Fruit fly (Drosophila melanogaster): Measurements from ENCODE around the gene CG6769.

CG6769 gene

DNA sequence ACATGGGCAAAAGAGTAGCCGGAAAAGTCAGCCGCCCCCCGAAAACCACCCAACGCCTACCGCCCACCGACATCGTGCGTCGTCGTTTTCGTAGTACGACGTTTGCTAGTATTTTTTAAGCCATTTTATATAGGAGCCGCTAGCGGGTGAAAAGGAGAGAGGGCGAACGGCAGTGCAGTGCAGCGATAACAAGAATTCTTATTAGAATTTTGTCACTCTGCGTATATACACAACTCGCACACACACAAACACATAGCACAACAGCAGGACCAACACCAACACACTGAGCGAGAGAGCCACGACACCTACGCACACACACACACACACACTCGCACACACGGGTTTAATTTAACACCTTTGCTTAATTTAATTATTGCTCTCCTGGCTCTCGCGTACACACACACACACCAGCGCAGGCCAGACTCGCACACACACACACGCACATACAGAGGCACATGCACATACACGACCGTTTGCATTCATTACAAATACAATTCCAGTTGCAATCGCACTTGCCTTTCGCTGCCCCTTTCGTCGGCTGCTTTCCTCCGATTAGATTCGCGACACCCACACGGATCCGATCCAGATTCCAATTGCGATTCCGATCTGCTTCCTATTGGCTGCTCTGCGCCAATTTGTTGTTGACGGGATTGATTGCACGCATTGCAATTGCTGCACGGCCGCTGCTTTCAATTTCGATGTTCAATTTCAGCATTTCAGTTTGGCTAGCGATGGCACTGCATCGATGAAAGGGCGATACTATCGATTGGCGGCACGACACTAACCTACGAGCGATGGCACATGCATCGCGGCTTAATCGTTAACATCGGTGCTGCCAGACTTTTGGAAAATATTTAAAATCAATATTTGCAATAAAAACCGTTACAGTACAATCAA, 33.7 kb upstream of the CG6769 start, which contains the start of gene Socs16D (continued):
- TF ChIP-seq Six4 (GFP tag; optimal IDR thresholded peaks at IDR 0.05) (no peak), PHDP (tag; optimal IDR thresholded peaks at IDR 0.05) (peak; percentile 17), B-H2 (GFP tag; optimal IDR thresholded peaks at IDR 0.05) (peak; percentile 77), toy (GFP tag; IDR thresholded peaks at IDR 0.05) (no peak), CG3847 (GFP tag; IDR thresholded peaks at IDR 0.05) (peak; percentile 89), Hand (GFP tag; optimal IDR thresholded peaks at IDR 0.05) (peak; percentile 38), GATAe (GFP tag; conservative IDR thresholded peaks at IDR 0.05) (no peak), CG6175 (GFP tag; IDR thresholded peaks at IDR 0.05) (0 out of 3 replicates have a peak, but pooled peaks have one; percentile 31), Eip74EF (GFP tag; optimal IDR thresholded peaks at IDR 0.05) (peak in 1 of 2 experiments; percentile 26), Rx (GFP tag; IDR thresholded peaks at IDR 0.05) (no peak), CG3163 (GFP tag; optimal IDR thresholded peaks at IDR 0.05) (peak; percentile 37), p53 (GFP tag; optimal IDR thresholded peaks at IDR 0.05) (no peak), Lpt (GFP tag; optimal IDR thresholded peaks at IDR 0.05) (no peak), nmo (GFP tag; optimal IDR thresholded peaks at IDR 0.05) (peak; percentile 60), chm (GFP tag; IDR thresholded peaks at IDR 0.05) (no peak), Optix (GFP tag; IDR thresholded peaks at IDR 0.05) (no peak), CG6791 (GFP tag; IDR thresholded peaks at IDR 0.05; ENCODE audit: partially characterized antibody) (peak; percentile 98), CG34422 (GFP tag; IDR thresholded peaks at IDR 0.05) (no peak), danr (GFP tag; IDR thresholded peaks at IDR 0.05) (no peak), CG13123 (GFP tag; optimal IDR thresholded peaks at IDR 0.05) (no peak), NFAT (GFP tag; IDR thresholded peaks at IDR 0.05) (peak; percentile 38; the same call in 1 of the 2 replicates), CG15073 (GFP tag; optimal IDR thresholded peaks at IDR 0.05) (no peak), Fer3 (tag; optimal IDR thresholded peaks at IDR 0.05) (peak; percentile 12), corto (GFP tag; optimal IDR thresholded peaks at IDR 0.05) (no peak), gro (GFP tag; optimal IDR thresholded peaks at IDR 0.05) (peak; percentile 77), MESR4 (GFP tag; optimal IDR thresholded peaks at IDR 0.05) (peak; percentile 92), CG6254 (GFP tag; optimal IDR thresholded peaks at IDR 0.05) (no peak), vnd (GFP tag; IDR thresholded peaks at IDR 0.05; ENCODE audit: partially characterized antibody) (peak; percentile 94), CG8765 (GFP tag; IDR thresholded peaks at IDR 0.05) (0 out of 2 replicates have a peak, but pooled peaks have one; percentile 21), Dll (GFP tag; IDR thresholded peaks at IDR 0.05; ENCODE audit: partially characterized antibody) (peak; percentile 93), gsb (GFP tag; IDR thresholded peaks at IDR 0.05) (no peak), sr (GFP tag; IDR thresholded peaks at IDR 0.05) (peak; percentile 59; the same call in 1 of the 3 replicates), Atf6 (GFP tag; IDR thresholded peaks at IDR 0.05) (no peak), BEAF-32 (GFP tag; optimal IDR thresholded peaks at IDR 0.05) (peak; percentile 98), ranshi (GFP tag; IDR thresholded peaks at IDR 0.05) (no peak), CG9797 (GFP tag; optimal IDR thresholded peaks at IDR 0.05) (peak; percentile 43), Nf-YC (tag; optimal IDR thresholded peaks at IDR 0.05) (peak; percentile 24), fu2 (GFP tag; optimal IDR thresholded peaks at IDR 0.05) (no peak), CG11504 (tag; optimal IDR thresholded peaks at IDR 0.05) (peak; percentile 34), Deaf1 (tag; optimal IDR thresholded peaks at IDR 0.05) (peak; percentile 86), ci (GFP tag; IDR thresholded peaks at IDR 0.05) (peak; percentile 56; the same call in 2 of the 3 replicates), bcd (GFP tag; optimal IDR thresholded peaks at IDR 0.05) (peak; percentile 50), CG15696 (tag; optimal IDR thresholded peaks at IDR 0.05) (peak; percentile 30), CG3281 (GFP tag; optimal IDR thresholded peaks at IDR 0.05) (no peak), nau (GFP tag; optimal IDR thresholded peaks at IDR 0.05) (no peak), eve (GFP tag; optimal IDR thresholded peaks at IDR 0.05) (no peak), Scr (GFP tag; IDR thresholded peaks at IDR 0.05; ENCODE audit: partially characterized antibody) (peak; percentile 95), cas (GFP tag; IDR thresholded peaks at IDR 0.05) (no peak), Poxn (GFP tag; IDR thresholded peaks at IDR 0.05) (no peak)

All from whole organism, embryonic.